Fruit fly (Drosophila melanogaster): ENCODE data around the gene Gr10b.

The Gr10b gene

dm6 chrX:11385498-11385897 is 27.5 kb downstream of the Gr10b start:
- peak; percentile 45 for TF ChIP-seq sd (tag; optimal IDR thresholded peaks at IDR 0.05)
- TF ChIP-seq amos (GFP tag; IDR thresholded peaks at IDR 0.05; ENCODE audit: partially characterized antibody) = no peak
- peak; percentile 54 for TF ChIP-seq CTCF (GFP tag; optimal IDR thresholded peaks at IDR 0.05)
- peak in 1 of 2 experiments; percentile 42 for TF ChIP-seq Pdp1 (GFP tag; optimal IDR thresholded peaks at IDR 0.05)
- no peak for TF ChIP-seq Stat92E (GFP tag; optimal IDR thresholded peaks at IDR 0.05)
- TF ChIP-seq CG7372 (GFP tag; IDR thresholded peaks at IDR 0.05) = peak; percentile 90
- no peak for TF ChIP-seq CG32532 (GFP tag; IDR thresholded peaks at IDR 0.05)

- TF ChIP-seq NC2β (GFP tag; optimal IDR thresholded peaks at IDR 0.05) (no peak), nau (GFP tag; optimal IDR thresholded peaks at IDR 0.05) (peak; percentile 27), fd96Cb (tag; optimal IDR thresholded peaks at IDR 0.05) (peak; percentile 36), sens (GFP tag) (peak; percentile 80), dm (GFP tag; optimal IDR thresholded peaks at IDR 0.05) (no peak), CG17802 (tag; optimal IDR thresholded peaks at IDR 0.05) (no peak), CG1529 (GFP tag; optimal IDR thresholded peaks at IDR 0.05) (no peak), unpg (GFP tag; optimal IDR thresholded peaks at IDR 0.05) (peak; percentile 69), dimm (GFP tag; IDR thresholded peaks at IDR 0.05) (peak; percentile 62; the same call in 1 of the 2 replicates), danr (GFP tag; IDR thresholded peaks at IDR 0.05) (peak; percentile 68), Taf1 (GFP tag; IDR thresholded peaks at IDR 0.05) (peak; percentile 84), PHDP (tag; optimal IDR thresholded peaks at IDR 0.05) (peak; percentile 71), CG34224 (GFP tag; IDR thresholded peaks at IDR 0.05; ENCODE audit: partially characterized antibody) (no peak), her (GFP tag; optimal IDR thresholded peaks at IDR 0.05) (no peak), CG12071 (GFP tag; optimal IDR thresholded peaks at IDR 0.05) (peak; percentile 54), CG6175 (GFP tag; IDR thresholded peaks at IDR 0.05) (0 out of 3 replicates have a peak, but pooled peaks have one; percentile 25), pb (GFP tag; optimal IDR thresholded peaks at IDR 0.05) (no peak), Hey (tag; optimal IDR thresholded peaks at IDR 0.05) (no peak), CG17912 (GFP tag; optimal IDR thresholded peaks at IDR 0.05) (no peak), schlank (tag; optimal IDR thresholded peaks at IDR 0.05) (peak; percentile 52), Six4 (GFP tag; optimal IDR thresholded peaks at IDR 0.05) (no peak), HmgD (GFP tag; optimal IDR thresholded peaks at IDR 0.05) (no peak), otp (GFP tag; IDR thresholded peaks at IDR 0.05) (no peak), jing (GFP tag; optimal IDR thresholded peaks at IDR 0.05) (no peak), Bteb2 (GFP tag; optimal IDR thresholded peaks at IDR 0.05) (peak; percentile 34), CG16863 (GFP tag; optimal IDR thresholded peaks at IDR 0.05) (no peak), az2 (GFP tag; optimal IDR thresholded peaks at IDR 0.05) (peak; percentile 21), dmrt11E (tag; optimal IDR thresholded peaks at IDR 0.05) (no peak), E2f2 (GFP tag; IDR thresholded peaks at IDR 0.05) (peak; percentile 47; the same call in 1 of the 2 replicates), vfl (GFP tag; optimal IDR thresholded peaks at IDR 0.05) (peak; percentile 47), br (optimal IDR thresholded peaks at IDR 0.05) (no peak), Aef1 (GFP tag; IDR thresholded peaks at IDR 0.05) (peak; percentile 77), Rx (GFP tag; IDR thresholded peaks at IDR 0.05) (peak; percentile 52; the same call in 1 of the 2 replicates), mam (GFP tag; optimal IDR thresholded peaks at IDR 0.05) (peak; percentile 78), gt (GFP tag; IDR thresholded peaks at IDR 0.05) (no peak), dmrt99B (tag; optimal IDR thresholded peaks at IDR 0.05) (peak; percentile 76), sens-2 (GFP tag; IDR thresholded peaks at IDR 0.05) (no peak), nerfin-2 (GFP tag; IDR thresholded peaks at IDR 0.05; ENCODE audit: partially characterized antibody) (no peak), cas (GFP tag; IDR thresholded peaks at IDR 0.05) (peak; percentile 56; the same call in 1 of the 2 replicates), Lim3 (GFP tag; IDR thresholded peaks at IDR 0.05) (no peak), D (optimal IDR thresholded peaks at IDR 0.05) (no peak), D (GFP tag; optimal IDR thresholded peaks at IDR 0.05) (no peak), CG6813 (GFP tag; optimal IDR thresholded peaks at IDR 0.05) (peak; percentile 68), Ets65A (GFP tag) (peak; percentile 79)
Observed at dm6 chrX:11384023-11384444, 29.0 kb downstream of the Gr10b start.
